Worm (Caenorhabditis elegans): ENCODE results near the gene moa-1.

ce11 chrIII:1987693-1988092 lies 18.0 kb upstream of the moa-1 start, which contains the start of gene Y39A3B.8:
- no peak for TF ChIP-seq T22C8.4 (GFP tag; IDR thresholded peaks at IDR 0.05)
- no peak for TF ChIP-seq med-1 (GFP tag; optimal IDR thresholded peaks at IDR 0.05; ENCODE audit: insufficient read depth)
- no peak for TF ChIP-seq ref-1 (GFP tag; conservative IDR thresholded peaks at IDR 0.05)
- TF ChIP-seq ztf-23 (GFP tag; IDR thresholded peaks at IDR 0.05): no peak
- no peak for TF ChIP-seq flt-1 (GFP tag; IDR thresholded peaks at IDR 0.05)
- TF ChIP-seq klf-2 (GFP tag; conservative IDR thresholded peaks at IDR 0.05): no peak

Measured in whole organism, midembryonic.